Worm (Caenorhabditis elegans) whole organism, young adult: Measurements from ENCODE around the gene K03H1.12.

Experiments used
- F23B12.7 ChIP-seq: sonication (generic microtip); optimal IDR thresholded peaks from 2 replicates; lab custom pipeline; 2017; ENCODE audit warnings: missing genetic modification characterization, mild to moderate bottlenecking, missing compliant biosample characterization, antibody characterized with exemption, moderate library complexity; ENCODE audit not compliant: insufficient read depth
- F33H1.4 ChIP-seq: fragments of 200-800 bp; sonication (Bioruptor generic); IDR thresholded peaks from 2 replicates; pipeline ENCODE4 v1.3.6; 2022; ENCODE audit warnings: missing genetic modification reagents, missing genetic modification characterization, missing compliant biosample characterization
- K11D2.4 ChIP-seq: fragments of 200-800 bp; sonication (Bioruptor generic); IDR thresholded peaks from 2 replicates; pipeline ENCODE4 v1.3.6; 2022; ENCODE audit warnings: missing genetic modification reagents, missing genetic modification characterization, missing compliant biosample characterization
- K12H6.12 ChIP-seq: fragments of 200-800 bp; sonication (Bioruptor generic); optimal IDR thresholded peaks from 2 replicates; lab custom pipeline; 2018; ENCODE audit warnings: mild to moderate bottlenecking, missing genetic modification characterization, missing compliant biosample characterization
- T07F8.4 ChIP-seq: sonication (generic microtip); optimal IDR thresholded peaks from 2 replicates; lab custom pipeline; 2016; ENCODE audit warnings: mild to moderate bottlenecking, missing genetic modification characterization, moderate library complexity, missing compliant biosample characterization
- ama-1 ChIP-seq, 3 experiments: fragments of 150-350 bp in 1 of 3; sonication (generic microtip) in 2 of 3; optimal IDR thresholded peaks; 2 replicates each; lab custom pipeline; 2014 to 2018; ENCODE audit warnings: missing biosample characterization in 2 of 3, missing genetic modification characterization in 2 of 3, missing genetic modification reagents in 2 of 3
- aptf-3 ChIP-seq: fragments of 200-800 bp; sonication (Bioruptor generic); IDR thresholded peaks from 2 replicates; pipeline ENCODE4 v1.3.6; 2022; ENCODE audit warnings: missing genetic modification characterization, missing compliant biosample characterization
- atf-7 ChIP-seq: sonication (generic microtip); optimal IDR thresholded peaks from 2 replicates; lab custom pipeline; 2017; ENCODE audit warnings: mild to moderate bottlenecking, missing genetic modification characterization, missing compliant biosample characterization
- egl-44 ChIP-seq: fragments of 200-800 bp; sonication (Bioruptor generic); IDR thresholded peaks from 2 replicates; pipeline ENCODE4 v1.3.6; 2022; ENCODE audit warnings: missing genetic modification reagents, missing genetic modification characterization, missing compliant biosample characterization
- ekl-4 ChIP-seq: fragments of 200-800 bp; sonication (Bioruptor generic); IDR thresholded peaks from 2 replicates; pipeline ENCODE4 v1.3.6; 2022; ENCODE audit warnings: missing genetic modification reagents, missing genetic modification characterization, missing compliant biosample characterization
- hmg-1.2 ChIP-seq: fragments of 200-800 bp; sonication (Bioruptor generic); IDR thresholded peaks from 2 replicates; pipeline ENCODE4 v1.3.6; 2022; ENCODE audit warnings: missing genetic modification reagents, missing genetic modification characterization, missing compliant biosample characterization
- hsf-1 ChIP-seq: fragments of 200-800 bp; sonication (Bioruptor generic); IDR thresholded peaks from 2 replicates; pipeline ENCODE4 v1.3.6; 2022; ENCODE audit warnings: missing genetic modification reagents, missing genetic modification characterization, missing compliant biosample characterization
- let-607 ChIP-seq, 2 experiments: fragments of 200-800 bp in 1 of 2; sonication (Bioruptor generic) in 1 of 2; sonication (generic microtip) in 1 of 2; optimal IDR thresholded peaks; 2 replicates each; lab custom pipeline; 2016 to 2018; ENCODE audit warnings: mild to moderate bottlenecking in 2 of 2, missing compliant biosample characterization in 2 of 2, missing genetic modification characterization in 2 of 2, moderate library complexity in 2 of 2, missing genotype in 1 of 2
- lsl-1 ChIP-seq: fragments of 200-800 bp; sonication (Bioruptor generic); optimal IDR thresholded peaks from 2 replicates; lab custom pipeline; 2018; ENCODE audit warnings: mild to moderate bottlenecking, missing genetic modification characterization, moderate library complexity, missing compliant biosample characterization
- madf-3 ChIP-seq: fragments of 200-800 bp; sonication (Bioruptor generic); IDR thresholded peaks from 2 replicates; pipeline ENCODE4 v1.3.6; 2022; ENCODE audit warnings: missing genetic modification reagents, missing genetic modification characterization, missing compliant biosample characterization
- nfya-2 ChIP-seq: fragments of 200-800 bp; sonication (Bioruptor generic); IDR thresholded peaks from 2 replicates; pipeline ENCODE4 v1.3.6; 2022; ENCODE audit warnings: missing genetic modification reagents, missing genetic modification characterization, missing compliant biosample characterization
- nhr-80 ChIP-seq: sonication (generic microtip); optimal IDR thresholded peaks from 2 replicates; lab custom pipeline; 2016; ENCODE audit warnings: missing genetic modification characterization, missing compliant biosample characterization
- snpc-1.3 ChIP-seq: sonication (generic microtip); optimal IDR thresholded peaks from 2 replicates; lab custom pipeline; 2017; ENCODE audit warnings: missing genetic modification characterization, mild to moderate bottlenecking, missing compliant biosample characterization, antibody characterized with exemption, moderate library complexity, missing genotype, missing genetic modification reagents; ENCODE audit not compliant: insufficient read depth
- somi-1 ChIP-seq: fragments of 200-800 bp; sonication (Bioruptor generic); optimal IDR thresholded peaks from 2 replicates; lab custom pipeline; 2018; ENCODE audit warnings: mild to moderate bottlenecking, missing genetic modification characterization, missing compliant biosample characterization
- tbx-9 ChIP-seq: sonication (generic microtip); optimal IDR thresholded peaks from 2 replicates; lab custom pipeline; 2016; ENCODE audit warnings: borderline replicate concordance, missing genetic modification characterization, inconsistent platforms, missing compliant biosample characterization
- ztf-22 ChIP-seq: fragments of 200-800 bp; sonication (Bioruptor generic); optimal IDR thresholded peaks from 2 replicates; lab custom pipeline; 2018; ENCODE audit warnings: mild to moderate bottlenecking, missing genetic modification characterization, moderate library complexity, missing compliant biosample characterization
- ztf-28 ChIP-seq: fragments of 200-800 bp; sonication (Bioruptor generic); IDR thresholded peaks from 2 replicates; pipeline ENCODE4 v1.3.6; 2022; ENCODE audit warnings: missing genetic modification reagents, missing genetic modification characterization, missing compliant biosample characterization
- ztf-6 ChIP-seq: fragments of 200-800 bp; sonication (Bioruptor generic); IDR thresholded peaks from 2 replicates; pipeline ENCODE4 v1.3.6; 2022; ENCODE audit warnings: missing genetic modification reagents, missing genetic modification characterization, missing compliant biosample characterization

K03H1.12 gene

DNA sequence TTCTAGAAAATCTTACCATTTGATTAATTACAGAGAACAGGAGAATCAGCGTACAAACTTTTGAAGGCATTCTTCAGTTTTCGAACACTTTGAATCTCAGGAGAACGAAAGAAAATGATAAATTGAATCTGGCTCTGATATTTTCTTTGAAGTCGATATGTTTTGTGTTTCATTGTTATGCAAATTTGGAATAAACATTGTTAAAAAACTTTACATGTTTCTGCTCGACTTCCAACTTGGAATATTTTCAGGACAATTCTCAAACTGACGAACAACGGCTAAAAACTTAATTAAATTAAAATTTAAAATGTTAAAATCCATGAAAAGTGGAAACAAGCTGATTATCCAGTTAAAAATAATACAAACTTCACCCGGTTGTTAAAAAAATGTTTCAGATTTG, 46.9 kb downstream of the K03H1.12 start, which contains the start of gene C05B5.1:
Gene C05B5.1 (minus strand): TSS at position 101 of the 400 bp plus-strand sequence.
- TF ChIP-seq snpc-1.3: no peak
- no peak for TF ChIP-seq F33H1.4 (GFP tag; lab: Robert Waterston, UW)
- no peak for TF ChIP-seq tbx-9
- TF ChIP-seq lsl-1: no peak
- no peak for TF ChIP-seq egl-44
- no peak for TF ChIP-seq ztf-6 (GFP tag; lab: Robert Waterston, UW)
- TF ChIP-seq nfya-2: no peak
- no peak for TF ChIP-seq ztf-28 (GFP tag; lab: Robert Waterston, UW)
- no peak for TF ChIP-seq ztf-22
- no peak for TF ChIP-seq hsf-1 (GFP tag; lab: Robert Waterston, UW)

- TF ChIP-seq T07F8.4 (tag; lab: Kevin White, UChicago): no peak
- TF ChIP-seq F23B12.7: no peak
- no peak for TF ChIP-seq ekl-4 (GFP tag; lab: Robert Waterston, UW)
- TF ChIP-seq hmg-1.2: no peak
- TF ChIP-seq K12H6.12 (tag; lab: Kevin White, UChicago): no peak
- no peak for TF ChIP-seq nhr-80 (tag; lab: Kevin White, UChicago)
- no peak for TF ChIP-seq atf-7 (tag; lab: Kevin White, UChicago)
- TF ChIP-seq aptf-3: no peak
- TF ChIP-seq ama-1 (optimal IDR thresholded peaks at IDR 0.05; lab: Kevin White, UChicago): no peak
- no peak for TF ChIP-seq ama-1 (GFP tag; optimal IDR thresholded peaks at IDR 0.05; lab: Kevin White, UChicago)
- TF ChIP-seq K11D2.4 (GFP tag; lab: Robert Waterston, UW): no peak
- no peak for TF ChIP-seq madf-3 (GFP tag; lab: Robert Waterston, UW)
- TF ChIP-seq let-607 (tag; optimal IDR thresholded peaks at IDR 0.05; lab: Kevin White, UChicago): no peak
- no peak for TF ChIP-seq somi-1 (GFP tag; lab: Kevin White, UChicago)
These were observed 49.9 kb downstream of the K03H1.12 start for ce11 chrIII:9991324-9991723.
